Fruit fly (Drosophila melanogaster): ENCODE data around the gene Dab.

Dab gene

dm6 chr3L:16765647-16766628 is 54.0 kb downstream of the Dab start, which contains the start of gene Nrt (continued):
- TF ChIP-seq Dip2 (GFP tag; IDR thresholded peaks at IDR 0.05), result no peak
- peak; percentile 97 for TF ChIP-seq gcm (GFP tag; optimal IDR thresholded peaks at IDR 0.05)
- peak; percentile 70 for TF ChIP-seq Asciz (GFP tag; optimal IDR thresholded peaks at IDR 0.05)
- TF ChIP-seq GATAe (GFP tag; conservative IDR thresholded peaks at IDR 0.05), result no peak
- TF ChIP-seq CG2116 (GFP tag; optimal IDR thresholded peaks at IDR 0.05), result peak; percentile 42
- no peak for TF ChIP-seq Adf1 (GFP tag; IDR thresholded peaks at IDR 0.05)
- no peak for TF ChIP-seq CG4282 (GFP tag; optimal IDR thresholded peaks at IDR 0.05)
- peak; percentile 66 for TF ChIP-seq CG2202 (tag; optimal IDR thresholded peaks at IDR 0.05)
- TF ChIP-seq Chrac-16 (GFP tag; optimal IDR thresholded peaks at IDR 0.05), result peak; percentile 34
- TF ChIP-seq sna (GFP tag; IDR thresholded peaks at IDR 0.05; ENCODE audit: partially characterized antibody), result peak; percentile 20; the same call in 1 of the 2 replicates
- TF ChIP-seq tna (GFP tag; IDR thresholded peaks at IDR 0.05; ENCODE audit: partially characterized antibody), result peak; percentile 66; the same call in 1 of the 2 replicates
- TF ChIP-seq CG12155 (GFP tag; optimal IDR thresholded peaks at IDR 0.05), result peak; percentile 12
- no peak for TF ChIP-seq CG9437 (GFP tag; optimal IDR thresholded peaks at IDR 0.05)
- TF ChIP-seq CG4404 (GFP tag; IDR thresholded peaks at IDR 0.05), result no peak
- TF ChIP-seq CG4730 (GFP tag; IDR thresholded peaks at IDR 0.05), result no peak; the same call in 1 of the 2 replicates
- TF ChIP-seq crol (GFP tag; IDR thresholded peaks at IDR 0.05), result no peak
- TF ChIP-seq CG4617 (GFP tag; optimal IDR thresholded peaks at IDR 0.05; ENCODE audit: borderline replicate concordance), result no peak
- peak; percentile 82 for TF ChIP-seq CG6765 (GFP tag; optimal IDR thresholded peaks at IDR 0.05)
- TF ChIP-seq prd (optimal IDR thresholded peaks at IDR 0.05), result no peak
- TF ChIP-seq prd (GFP tag; IDR thresholded peaks at IDR 0.05), result peak; percentile 66
- TF ChIP-seq Gug (GFP tag; IDR thresholded peaks at IDR 0.05), result no peak
- TF ChIP-seq Ets65A (GFP tag), result peak; percentile 39
- peak; percentile 53; the same call in 1 of the 2 replicates for TF ChIP-seq E2f2 (GFP tag; IDR thresholded peaks at IDR 0.05)
- TF ChIP-seq CG9876 (GFP tag; optimal IDR thresholded peaks at IDR 0.05), result no peak
- TF ChIP-seq CG18764 (GFP tag; optimal IDR thresholded peaks at IDR 0.05), result peak; percentile 44
- peak; percentile 9 for TF ChIP-seq CG12942 (GFP tag; optimal IDR thresholded peaks at IDR 0.05)
- TF ChIP-seq D (optimal IDR thresholded peaks at IDR 0.05), result no peak
- TF ChIP-seq D (GFP tag; optimal IDR thresholded peaks at IDR 0.05), result peak; percentile 12
- no peak for TF ChIP-seq CG9609 (GFP tag; optimal IDR thresholded peaks at IDR 0.05)
- no peak for TF ChIP-seq Sin3A (optimal IDR thresholded peaks at IDR 0.05)
- peak; percentile 42 for TF ChIP-seq org-1 (GFP tag; optimal IDR thresholded peaks at IDR 0.05)
- TF ChIP-seq Hr3 (GFP tag; optimal IDR thresholded peaks at IDR 0.05), result peak; percentile 45
- no peak for TF ChIP-seq CG1602 (GFP tag; optimal IDR thresholded peaks at IDR 0.05)
- peak; percentile 80 for TF ChIP-seq CG18011 (GFP tag; optimal IDR thresholded peaks at IDR 0.05)
- TF ChIP-seq H15 (GFP tag; IDR thresholded peaks at IDR 0.05), result no peak
- TF ChIP-seq Opbp (GFP tag; IDR thresholded peaks at IDR 0.05; ENCODE audit: partially characterized antibody), result peak; percentile 64
- TF ChIP-seq Dfd (GFP tag; optimal IDR thresholded peaks at IDR 0.05), result no peak
- TF ChIP-seq CG33557 (GFP tag; optimal IDR thresholded peaks at IDR 0.05), result peak; percentile 66
- TF ChIP-seq CG9932 (GFP tag; IDR thresholded peaks at IDR 0.05), result peak; percentile 56; the same call in 1 of the 2 replicates
- 0 out of 2 replicates have a peak, but pooled peaks have one; percentile 10 for TF ChIP-seq bowl (GFP tag; IDR thresholded peaks at IDR 0.05)
- TF ChIP-seq Atf-2 (GFP tag; optimal IDR thresholded peaks at IDR 0.05), result no peak
- peak; percentile 41; the same call in 1 of the 2 replicates for TF ChIP-seq sob (GFP tag; IDR thresholded peaks at IDR 0.05)
- no peak for TF ChIP-seq Lpt (GFP tag; optimal IDR thresholded peaks at IDR 0.05)
- no peak for TF ChIP-seq CG1024 (GFP tag; IDR thresholded peaks at IDR 0.05)
- TF ChIP-seq row (GFP tag; IDR thresholded peaks at IDR 0.05), result peak; percentile 87
- no peak for TF ChIP-seq ewg (GFP tag; optimal IDR thresholded peaks at IDR 0.05)
- TF ChIP-seq cg (GFP tag; optimal IDR thresholded peaks at IDR 0.05), result peak; percentile 78
- TF ChIP-seq toy (GFP tag; IDR thresholded peaks at IDR 0.05), result no peak
- TF ChIP-seq CG7963 (GFP tag; IDR thresholded peaks at IDR 0.05; ENCODE audit: partially characterized antibody), result no peak
- 0 out of 3 replicates have a peak, but pooled peaks have one; percentile 44 for TF ChIP-seq C15 (GFP tag; IDR thresholded peaks at IDR 0.05)
